Worm (Caenorhabditis elegans) whole organism, L2 larva: ENCODE data around the gene sru-37.

Source experiments
- ZK546.5 ChIP-seq: sonication (generic microtip); optimal IDR thresholded peaks from 2 replicates; lab custom pipeline; 2017; ENCODE audit warnings: missing biosample characterization, missing genetic modification characterization
- blmp-1 ChIP-seq: sonication (generic microtip); optimal IDR thresholded peaks from 2 replicates; lab custom pipeline; 2017; ENCODE audit warnings: missing genetic modification characterization, mild to moderate bottlenecking, missing compliant biosample characterization, antibody characterized with exemption, moderate library complexity; ENCODE audit not compliant: insufficient read depth
- ceh-16 ChIP-seq: fragments of 150-350 bp; optimal IDR thresholded peaks from 2 replicates; lab custom pipeline; 2014; ENCODE audit warnings: missing biosample characterization, missing genetic modification characterization
- nhr-237 ChIP-seq: fragments of 150-350 bp; optimal IDR thresholded peaks from 2 replicates; lab custom pipeline; 2014; ENCODE audit warnings: missing biosample characterization, missing genetic modification characterization
- sma-9 ChIP-seq, 2 experiments: fragments of 150-350 bp in 1 of 2; sonication (generic microtip) in 1 of 2; optimal IDR thresholded peaks; 2 replicates each; lab custom pipeline; 2014 to 2016; ENCODE audit warnings: missing genetic modification characterization in 2 of 2, mild to moderate bottlenecking in 1 of 2, missing biosample characterization in 1 of 2, missing compliant biosample characterization in 1 of 2, missing genetic modification reagents in 1 of 2, moderate library complexity in 1 of 2

ce11 chrV:9835945-9836344 lies 30.7 kb downstream of the sru-37 start, which contains the start of gene sru-38:
- TF ChIP-seq blmp-1 (tag; lab: Kevin White, UChicago) (no peak), nhr-237 (no peak), ceh-16 (tag; lab: Kevin White, UChicago) (no peak), sma-9 (GFP tag; optimal IDR thresholded peaks at IDR 0.05; lab: Kevin White, UChicago) (no peak), sma-9 (tag; optimal IDR thresholded peaks at IDR 0.05; lab: Kevin White, UChicago) (no peak), ZK546.5 (tag; lab: Kevin White, UChicago) (no peak)
